Worm (Caenorhabditis elegans): Measurements from ENCODE around the gene T12B3.3.
"Not testable (repeated sequence)": the region's sequence is repeated elsewhere in the genome, so short reads cannot be mapped to it uniquely, and the experiment has no call there.

DNA sequence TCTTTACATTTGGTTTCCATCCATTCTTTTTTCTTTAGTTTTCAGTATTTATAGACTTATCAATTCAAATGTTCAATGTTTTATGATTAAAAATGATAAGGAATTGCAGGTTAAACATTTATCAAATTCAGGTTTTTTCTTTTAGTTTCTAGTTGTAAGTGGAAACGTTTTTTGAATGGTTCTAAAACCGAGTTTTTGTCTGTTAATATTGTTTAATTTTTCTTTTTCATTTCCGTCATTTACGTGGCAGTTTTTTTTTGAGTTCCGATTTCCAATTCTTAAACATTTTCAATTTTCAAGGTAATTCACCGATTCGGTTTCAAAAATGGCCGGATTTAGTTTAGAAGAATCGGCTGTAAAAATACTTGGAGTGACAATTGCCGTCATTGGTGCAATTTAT, at the start of gene T12B3.3:
- TF ChIP-seq ceh-36 (tag; optimal IDR thresholded peaks at IDR 0.05); ama-1 (optimal IDR thresholded peaks at IDR 0.05); tra-4 (tag; optimal IDR thresholded peaks at IDR 0.05); aly-1 (tag; optimal IDR thresholded peaks at IDR 0.05); pes-1 (GFP tag; IDR thresholded peaks at IDR 0.05); ets-7 (tag; optimal IDR thresholded peaks at IDR 0.05); flt-1 (GFP tag; IDR thresholded peaks at IDR 0.05); B0310.2 (tag; optimal IDR thresholded peaks at IDR 0.05): not testable (repeated sequence)

Measured in whole organism, early embryonic.